Worm (Caenorhabditis elegans) whole organism, young adult: ENCODE results near the gene C01G6.2.

Source experiments
- B0336.3 ChIP-seq: fragments of 200-800 bp; sonication (Bioruptor generic); IDR thresholded peaks from 2 replicates; pipeline ENCODE4 v1.3.6; 2022; ENCODE audit warnings: missing genetic modification characterization, missing compliant biosample characterization
- F10E7.11 ChIP-seq: sonication (generic microtip); optimal IDR thresholded peaks from 2 replicates; lab custom pipeline; 2017; ENCODE audit warnings: mild to moderate bottlenecking, missing genetic modification characterization, moderate library complexity, missing compliant biosample characterization
- F22D6.2 ChIP-seq: sonication (generic microtip); optimal IDR thresholded peaks from 2 replicates; lab custom pipeline; 2016; ENCODE audit warnings: mild to moderate bottlenecking, missing genetic modification characterization, missing compliant biosample characterization
- F49E8.2 ChIP-seq: sonication (generic microtip); optimal IDR thresholded peaks from 3 replicates; lab custom pipeline; 2017; ENCODE audit warnings: missing genetic modification characterization, mild to moderate bottlenecking, missing compliant biosample characterization, antibody characterized with exemption, moderate library complexity; ENCODE audit not compliant: insufficient read depth
- F52B5.7 ChIP-seq: sonication (generic microtip); optimal IDR thresholded peaks from 2 replicates; lab custom pipeline; 2016; ENCODE audit warnings: mild to moderate bottlenecking, missing genetic modification characterization, missing compliant biosample characterization
- Y53G8AR.9 ChIP-seq: fragments of 200-800 bp; sonication (Bioruptor generic); conservative IDR thresholded peaks from 2 replicates; pipeline ENCODE4 v1.3.6; 2022; ENCODE audit warnings: missing genetic modification reagents, missing genetic modification characterization, missing compliant biosample characterization
- ZK185.1 ChIP-seq: sonication (generic microtip); optimal IDR thresholded peaks from 2 replicates; lab custom pipeline; 2016; ENCODE audit warnings: mild to moderate bottlenecking, missing genetic modification characterization, missing compliant biosample characterization; ENCODE audit not compliant: poor library complexity, severe bottlenecking
- aptf-3 ChIP-seq: fragments of 200-800 bp; sonication (Bioruptor generic); IDR thresholded peaks from 2 replicates; pipeline ENCODE4 v1.3.6; 2022; ENCODE audit warnings: missing genetic modification characterization, missing compliant biosample characterization
- atf-7 ChIP-seq: sonication (generic microtip); optimal IDR thresholded peaks from 2 replicates; lab custom pipeline; 2017; ENCODE audit warnings: mild to moderate bottlenecking, missing genetic modification characterization, missing compliant biosample characterization
- athp-1 ChIP-seq: sonication (generic microtip); optimal IDR thresholded peaks from 2 replicates; lab custom pipeline; 2017; ENCODE audit warnings: mild to moderate bottlenecking, missing genetic modification characterization, missing compliant biosample characterization
- attf-3 ChIP-seq: fragments of 200-800 bp; sonication (Bioruptor generic); conservative IDR thresholded peaks from 2 replicates; pipeline ENCODE4 v1.3.6; 2022; ENCODE audit warnings: missing genetic modification reagents, missing genetic modification characterization, missing compliant biosample characterization
- bed-1 ChIP-seq: fragments of 200-800 bp; sonication (Bioruptor generic); IDR thresholded peaks from 2 replicates; pipeline ENCODE4 v1.3.6; 2022; ENCODE audit warnings: missing genetic modification reagents, missing genetic modification characterization, missing compliant biosample characterization
- cebp-1 ChIP-seq, 2 experiments: fragments of 200-800 bp in 1 of 2; sonication (Bioruptor generic) in 1 of 2; sonication (generic microtip) in 1 of 2; IDR thresholded peaks in 1 of 2; optimal IDR thresholded peaks in 1 of 2; 2 replicates each; pipeline versions ENCODE4 v1.3.6 to Lab custom; 2017 to 2022; ENCODE audit warnings: missing compliant biosample characterization in 2 of 2, missing genetic modification characterization in 2 of 2, mild to moderate bottlenecking in 1 of 2, missing genetic modification reagents in 1 of 2, moderate library complexity in 1 of 2
- ceh-79 ChIP-seq: sonication (generic microtip); optimal IDR thresholded peaks from 2 replicates; lab custom pipeline; 2017; ENCODE audit warnings: mild to moderate bottlenecking, missing genetic modification characterization, missing compliant biosample characterization
- gei-17 ChIP-seq: fragments of 200-800 bp; sonication (Bioruptor generic); optimal IDR thresholded peaks from 2 replicates; lab custom pipeline; 2018; ENCODE audit warnings: mild to moderate bottlenecking, missing genetic modification characterization, missing compliant biosample characterization
- him-1 ChIP-seq: sonication (generic microtip); optimal IDR thresholded peaks from 2 replicates; lab custom pipeline; 2016; ENCODE audit warnings: missing genotype, missing genetic modification reagents, missing genetic modification characterization, missing compliant biosample characterization
- hsf-1 ChIP-seq: fragments of 200-800 bp; sonication (Bioruptor generic); IDR thresholded peaks from 2 replicates; pipeline ENCODE4 v1.3.6; 2022; ENCODE audit warnings: missing genetic modification reagents, missing genetic modification characterization, missing compliant biosample characterization
- lin-26 ChIP-seq: fragments of 200-800 bp; sonication (Bioruptor generic); IDR thresholded peaks from 2 replicates; pipeline ENCODE4 v1.3.6; 2022; ENCODE audit warnings: missing genetic modification reagents, missing genetic modification characterization, missing compliant biosample characterization
- lin-40 ChIP-seq: sonication (generic microtip); optimal IDR thresholded peaks from 2 replicates; lab custom pipeline; 2016; ENCODE audit warnings: missing genetic modification characterization, mild to moderate bottlenecking, missing compliant biosample characterization, missing genotype, missing genetic modification reagents
- mxl-1 ChIP-seq: sonication (generic microtip); optimal IDR thresholded peaks from 2 replicates; lab custom pipeline; 2016; ENCODE audit warnings: missing genetic modification characterization, missing compliant biosample characterization
- nfyb-1 ChIP-seq: fragments of 200-800 bp; sonication (Bioruptor generic); IDR thresholded peaks from 2 replicates; pipeline ENCODE4 v1.3.6; 2022; ENCODE audit warnings: missing genetic modification reagents, missing genetic modification characterization, missing compliant biosample characterization
- nhr-80 ChIP-seq: sonication (generic microtip); optimal IDR thresholded peaks from 2 replicates; lab custom pipeline; 2016; ENCODE audit warnings: missing genetic modification characterization, missing compliant biosample characterization
- nhr-90 ChIP-seq: sonication (generic microtip); optimal IDR thresholded peaks from 2 replicates; lab custom pipeline; 2016; ENCODE audit warnings: missing genotype, mild to moderate bottlenecking, missing genetic modification characterization, missing compliant biosample characterization
- rcor-1 ChIP-seq: fragments of 200-800 bp; sonication (Bioruptor generic); IDR thresholded peaks from 2 replicates; pipeline ENCODE4 v1.3.6; 2022; ENCODE audit warnings: missing genetic modification reagents, missing genetic modification characterization, missing compliant biosample characterization
- snpc-3.4 ChIP-seq: sonication (generic microtip); optimal IDR thresholded peaks from 2 replicates; lab custom pipeline; 2017; ENCODE audit warnings: missing genetic modification characterization, mild to moderate bottlenecking, missing compliant biosample characterization, antibody characterized with exemption, moderate library complexity, missing genotype, missing genetic modification reagents
- snpc-4 ChIP-seq, 5 experiments: fragments of 150-350 bp in 1 of 5; sonication (generic microtip) in 4 of 5; optimal IDR thresholded peaks; 2 replicates each; lab custom pipeline; 2014 to 2018; ENCODE audit warnings: missing genetic modification characterization in 5 of 5, missing biosample characterization in 3 of 5, antibody characterized with exemption in 2 of 5, mild to moderate bottlenecking in 2 of 5, missing compliant biosample characterization in 2 of 5, missing genotype in 2 of 5, moderate library complexity in 2 of 5, missing genetic modification reagents in 1 of 5
- xnd-1 ChIP-seq: sonication (generic microtip); optimal IDR thresholded peaks from 2 replicates; lab custom pipeline; 2016; ENCODE audit warnings: missing genotype, missing genetic modification reagents, missing genetic modification characterization, missing compliant biosample characterization
- ztf-18 ChIP-seq: sonication (generic microtip); optimal IDR thresholded peaks from 2 replicates; lab custom pipeline; 2016; ENCODE audit warnings: missing genotype, mild to moderate bottlenecking, missing genetic modification characterization, missing compliant biosample characterization
- ztf-22 ChIP-seq: fragments of 200-800 bp; sonication (Bioruptor generic); optimal IDR thresholded peaks from 2 replicates; lab custom pipeline; 2018; ENCODE audit warnings: mild to moderate bottlenecking, missing genetic modification characterization, moderate library complexity, missing compliant biosample characterization
- ztf-25 ChIP-seq: fragments of 200-800 bp; sonication (Bioruptor generic); IDR thresholded peaks from 2 replicates; pipeline ENCODE4 v1.3.6; 2022; ENCODE audit warnings: missing genetic modification reagents, missing genetic modification characterization, missing compliant biosample characterization
- ztf-28 ChIP-seq: fragments of 200-800 bp; sonication (Bioruptor generic); IDR thresholded peaks from 2 replicates; pipeline ENCODE4 v1.3.6; 2022; ENCODE audit warnings: missing genetic modification reagents, missing genetic modification characterization, missing compliant biosample characterization
- ztf-3 ChIP-seq: fragments of 200-800 bp; sonication (Bioruptor generic); optimal IDR thresholded peaks from 2 replicates; lab custom pipeline; 2018; ENCODE audit warnings: mild to moderate bottlenecking, missing genetic modification characterization, missing compliant biosample characterization

C01G6.2 gene

DNA sequence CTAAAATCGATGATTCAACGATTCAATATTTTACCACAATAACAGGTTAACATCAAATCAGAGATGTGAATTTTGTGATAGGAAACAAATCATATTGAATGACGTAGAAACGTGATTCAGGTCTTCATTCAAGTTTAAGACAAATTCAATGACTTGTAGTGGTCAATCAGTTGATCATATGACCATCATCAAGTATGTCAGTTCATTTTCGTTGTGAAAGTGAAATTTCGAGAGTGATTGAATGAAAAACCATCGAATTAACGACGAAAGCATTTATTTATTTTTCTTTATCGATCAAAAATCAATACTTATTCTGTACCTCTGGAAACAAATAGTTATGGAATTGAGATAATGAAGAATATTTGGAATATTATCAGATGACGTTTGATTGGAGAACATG, 15.3 kb upstream of the C01G6.2 start (continued):
- TF ChIP-seq snpc-4 (GFP tag; optimal IDR thresholded peaks at IDR 0.05; lab: Kevin White, UChicago) (no peak), snpc-4 (tag; optimal IDR thresholded peaks at IDR 0.05; lab: Kevin White, UChicago) (no peak), ztf-3 (no peak)

DNA sequence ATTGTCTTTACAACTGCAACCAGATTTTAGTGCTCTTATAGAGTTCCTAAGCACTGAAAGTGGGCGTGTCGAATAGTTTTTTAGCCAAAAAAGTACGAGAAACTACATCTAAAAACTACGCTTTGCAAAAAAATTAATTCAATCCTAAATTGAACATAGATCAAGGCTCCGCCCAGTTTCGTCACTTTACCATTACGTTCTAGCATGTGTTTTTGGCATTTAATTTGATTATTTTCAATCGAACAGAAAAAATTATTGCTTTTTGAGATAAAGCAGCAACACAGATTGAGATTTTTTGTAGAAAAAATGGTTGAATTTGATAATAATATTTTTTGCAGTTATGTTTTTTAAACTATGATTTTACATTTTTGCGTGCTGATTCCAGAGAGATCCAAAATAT, 12.7 kb upstream of the C01G6.2 start, which contains the start of gene nlp-82:
Gene nlp-82 (minus strand): TSS at position 101 of the 400 bp plus-strand sequence.
- TF ChIP-seq ztf-28, result no peak
- no peak for TF ChIP-seq ztf-22 (GFP tag; lab: Kevin White, UChicago)
- no peak for TF ChIP-seq B0336.3 (GFP tag; lab: Robert Waterston, UW)
- TF ChIP-seq ztf-25 (GFP tag; lab: Robert Waterston, UW), result no peak
- TF ChIP-seq F52B5.7, result no peak
- TF ChIP-seq ztf-18 (tag; lab: Kevin White, UChicago), result no peak
- TF ChIP-seq aptf-3 (GFP tag; lab: Robert Waterston, UW), result no peak
- no peak for TF ChIP-seq nfyb-1 (GFP tag; lab: Robert Waterston, UW)
- TF ChIP-seq snpc-3.4, result no peak
- no peak for TF ChIP-seq nhr-80 (tag; lab: Kevin White, UChicago)
- TF ChIP-seq, all 124 proteins: peak for 0

DNA sequence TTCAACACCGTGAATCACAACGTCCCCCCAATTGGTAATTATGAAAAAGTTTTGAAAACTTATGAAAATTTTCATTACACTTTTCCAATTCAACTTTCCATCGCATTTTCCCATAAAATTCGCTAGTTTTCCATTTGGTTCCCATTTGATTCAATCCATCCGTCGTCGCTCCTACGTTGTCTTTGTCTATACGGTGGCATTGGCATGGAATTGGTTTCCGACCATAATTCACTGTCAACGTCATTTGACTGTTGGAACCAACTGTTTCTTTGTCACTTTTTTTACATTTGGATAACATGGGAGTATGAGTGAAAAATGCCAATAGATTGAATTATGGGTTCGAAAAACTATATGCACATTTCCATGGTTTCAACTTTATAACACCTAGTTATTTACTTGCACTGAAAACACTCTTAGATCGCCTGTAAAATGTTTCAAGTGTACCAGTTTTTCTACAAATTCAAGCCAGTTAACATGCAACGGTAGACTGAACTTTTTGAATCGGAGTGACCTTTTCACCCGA, 8.8 kb upstream of the C01G6.2 start:
- no peak for TF ChIP-seq gei-17 (GFP tag; lab: Kevin White, UChicago)
- no peak for TF ChIP-seq lin-40 (tag; lab: Kevin White, UChicago)
- TF ChIP-seq F49E8.2, result no peak
- no peak for TF ChIP-seq rcor-1

DNA sequence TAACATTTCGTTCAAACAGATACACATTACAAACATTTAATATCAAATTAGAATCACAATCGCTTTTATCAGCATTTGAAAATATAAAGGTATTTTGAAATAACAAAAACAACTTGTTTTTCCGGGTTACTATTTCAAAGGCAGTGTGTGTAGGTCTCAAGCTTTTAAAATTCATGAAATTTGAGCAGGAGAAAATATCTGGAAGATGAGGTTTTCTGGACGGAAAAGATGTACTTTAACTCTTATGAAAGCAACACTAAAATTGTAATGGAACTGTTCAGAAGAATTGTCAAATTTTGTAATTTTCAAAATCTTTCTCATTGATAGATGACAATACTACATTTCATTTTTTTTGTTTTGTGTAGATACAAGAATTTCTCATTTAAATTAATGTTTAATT, 8.3 kb upstream of the C01G6.2 start:
- TF ChIP-seq lin-26 (GFP tag; lab: Robert Waterston, UW) (no peak), bed-1 (GFP tag; lab: Robert Waterston, UW) (no peak), atf-7 (tag; lab: Kevin White, UChicago) (no peak), him-1 (no peak), ceh-79 (tag; lab: Kevin White, UChicago) (no peak), nhr-90 (no peak), xnd-1 (tag; lab: Kevin White, UChicago) (no peak), attf-3 (GFP tag; lab: Robert Waterston, UW) (no peak), F10E7.11 (no peak), Y53G8AR.9 (GFP tag; lab: Robert Waterston, UW) (no peak), cebp-1 (GFP tag; IDR thresholded peaks at IDR 0.05; lab: Robert Waterston, UW) (no peak), cebp-1 (tag; optimal IDR thresholded peaks at IDR 0.05; lab: Kevin White, UChicago) (no peak), ZK185.1 (tag; lab: Kevin White, UChicago) (no peak), F22D6.2 (tag; lab: Kevin White, UChicago) (no peak), ztf-25 (GFP tag; lab: Robert Waterston, UW) (no peak), athp-1 (tag; lab: Kevin White, UChicago) (no peak), mxl-1 (tag; lab: Kevin White, UChicago) (no peak), snpc-4 (GFP tag; optimal IDR thresholded peaks at IDR 0.05; lab: Kevin White, UChicago) (no peak), snpc-4 (tag; optimal IDR thresholded peaks at IDR 0.05; lab: Kevin White, UChicago) (no peak), hsf-1 (GFP tag; lab: Robert Waterston, UW) (no peak)
